Fruit fly (Drosophila melanogaster) whole organism, wandering third instar larva: Measurements from ENCODE around the gene CG13877.
A peak's percentile ranks its signal among the peaks of the same experiment; 100 is the strongest.

Experiments used
- CG9705 ChIP-seq: fragments of 200-800 bp; sonication (Bioruptor generic); optimal IDR thresholded peaks from 2 replicates; lab custom pipeline; 2018; ENCODE audit warnings: missing biosample characterization, mild to moderate bottlenecking, missing genetic modification characterization
- Hr83 ChIP-seq: fragments of 200-300 bp; sonication (Bioruptor generic); optimal IDR thresholded peaks from 2 replicates; lab custom pipeline; 2016; ENCODE audit warnings: missing biosample characterization, mild to moderate bottlenecking, missing genetic modification characterization, moderate library complexity; ENCODE audit not compliant: poor library complexity, severe bottlenecking
- Myc ChIP-seq: fragments of >200 bp; optimal IDR thresholded peaks from 2 replicates; lab custom pipeline; 2017
- OdsH ChIP-seq: fragments of 200-800 bp; sonication (Bioruptor generic); optimal IDR thresholded peaks from 2 replicates; lab custom pipeline; 2016; ENCODE audit warnings: missing biosample characterization, mild to moderate bottlenecking, missing genetic modification characterization
- Rel ChIP-seq, 2 experiments: fragments of 200-800 bp; sonication (Bioruptor generic) in 1 of 2; optimal IDR thresholded peaks; 2 replicates in 1 of 2; 3 replicates in 1 of 2; lab custom pipeline; 2016 to 2019; ENCODE audit warnings: mild to moderate bottlenecking in 2 of 2, missing biosample characterization in 2 of 2, missing genetic modification characterization in 2 of 2, moderate library complexity in 1 of 2
- br ChIP-seq: fragments of 200-800 bp; sonication (Bioruptor generic); optimal IDR thresholded peaks from 2 replicates; lab custom pipeline; 2016; ENCODE audit warnings: missing biosample characterization, missing genetic modification characterization
- jim ChIP-seq: fragments of 175-275, 200-325 bp; sonication (Bioruptor generic); optimal IDR thresholded peaks from 2 replicates; lab custom pipeline; 2016; ENCODE audit warnings: missing biosample characterization, mild to moderate bottlenecking, missing genetic modification characterization
- pan ChIP-seq: fragments of >200 bp; optimal IDR thresholded peaks from 2 replicates; lab custom pipeline; 2017
- psq ChIP-seq: fragments of 200-800 bp; sonication (Bioruptor generic); optimal IDR thresholded peaks from 3 replicates; lab custom pipeline; 2017; ENCODE audit warnings: missing biosample characterization, mild to moderate bottlenecking, missing genetic modification characterization, moderate library complexity
- rgr ChIP-seq: fragments of 200-800 bp; sonication (Bioruptor generic); optimal IDR thresholded peaks from 3 replicates; lab custom pipeline; 2016; ENCODE audit warnings: missing biosample characterization, mild to moderate bottlenecking, missing genetic modification characterization
- sage ChIP-seq: fragments of 200-800 bp; sonication (Bioruptor generic); optimal IDR thresholded peaks from 2 replicates; lab custom pipeline; 2016; ENCODE audit warnings: missing biosample characterization, mild to moderate bottlenecking, missing genetic modification characterization
- usp ChIP-seq: fragments of >200 bp; optimal IDR thresholded peaks from 2 replicates; lab custom pipeline; 2017; ENCODE audit warnings: missing biosample characterization, missing genetic modification characterization

DNA sequence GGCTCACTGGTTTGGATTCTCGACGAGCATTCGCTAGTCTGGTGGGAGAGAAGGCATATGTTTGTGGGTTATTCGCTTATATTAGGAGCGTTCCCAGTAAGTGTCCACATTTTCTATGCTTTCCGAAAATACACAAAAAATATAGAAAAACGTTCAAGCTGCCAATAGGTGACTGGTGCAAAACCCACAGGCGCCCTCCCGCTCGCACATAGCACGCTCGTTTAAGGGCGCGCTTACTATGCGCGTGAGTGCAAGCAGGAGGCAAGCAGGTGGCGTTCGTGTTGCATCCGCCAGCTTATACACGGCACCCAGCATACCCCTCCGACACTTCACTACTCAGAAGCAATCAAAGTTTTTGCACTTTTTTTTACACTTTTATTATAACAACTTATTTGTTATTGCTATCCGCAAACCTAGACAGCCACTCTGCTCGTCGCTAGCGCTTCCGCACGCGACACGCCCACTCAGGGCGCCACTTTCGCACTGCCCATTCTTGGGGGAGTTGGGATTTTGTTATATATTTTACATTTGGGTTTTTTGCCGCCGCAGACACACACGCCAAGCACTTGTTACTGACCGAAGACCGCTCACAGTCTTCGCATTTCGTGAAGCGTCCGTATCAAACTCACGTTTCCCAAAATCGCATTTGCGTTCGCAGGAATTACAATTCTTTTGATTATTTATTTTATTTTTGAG lies 18.7 kb upstream of the CG13877 start:
- TF ChIP-seq CG9705 (GFP tag; lab: Kevin White, UChicago): no peak
- no peak for TF ChIP-seq jim (GFP tag; lab: Kevin White, UChicago)
- TF ChIP-seq br: no peak
- no peak for TF ChIP-seq Rel (GFP tag; optimal IDR thresholded peaks at IDR 0.05; lab: Kevin White, UChicago)
- TF ChIP-seq Rel (tag; optimal IDR thresholded peaks at IDR 0.05; lab: Kevin White, UChicago): peak; percentile 12
- no peak for TF ChIP-seq pan (lab: Kevin White, UChicago)
- TF ChIP-seq Myc (lab: Kevin White, UChicago): no peak
- no peak for TF ChIP-seq Hr83 (GFP tag; lab: Kevin White, UChicago)
- no peak for TF ChIP-seq sage (GFP tag; lab: Kevin White, UChicago)
- no peak for TF ChIP-seq usp
- TF ChIP-seq psq: no peak
- TF ChIP-seq rgr (GFP tag; lab: Kevin White, UChicago): no peak
- TF ChIP-seq OdsH: no peak
